Fruit fly (Drosophila melanogaster) S2 (cell line): ENCODE measurements around the gene CG33490.

Source experiments
- CG8478 ChIP-seq: fragments of >200 bp; optimal IDR thresholded peaks from 2 replicates; lab custom pipeline; 2018
- CTCF ChIP-seq, 2 experiments: fragments of >200 bp; optimal IDR thresholded peaks; 2 replicates each; lab custom pipeline; 2018

- TF ChIP-seq CG8478 (lab: Kevin White, UChicago): no peak
- no peak for TF ChIP-seq CTCF (optimal IDR thresholded peaks at IDR 0.05; lab: Kevin White, UChicago)
Measured at dm6 chr3L:11533704-11534319, 40.7 kb downstream of the CG33490 start.
